Worm (Caenorhabditis elegans) whole organism, late embryonic: ENCODE results near the gene tsr-1.
A peak's percentile ranks its signal among the peaks of the same experiment; 100 is the strongest.

Experiments used
- C08G9.2 ChIP-seq: sonication (generic microtip); optimal IDR thresholded peaks from 2 replicates; lab custom pipeline; 2016; ENCODE audit warnings: mild to moderate bottlenecking, missing genetic modification characterization, moderate library complexity, missing compliant biosample characterization
- C38D4.7 ChIP-seq: fragments of 200-800 bp; sonication (Bioruptor generic); optimal IDR thresholded peaks from 2 replicates; lab custom pipeline; 2018; ENCODE audit warnings: mild to moderate bottlenecking, missing genetic modification characterization, moderate library complexity, missing compliant biosample characterization
- F13H6.1 ChIP-seq: sonication (generic microtip); optimal IDR thresholded peaks from 2 replicates; lab custom pipeline; 2016; ENCODE audit warnings: missing genetic modification characterization, missing compliant biosample characterization
- K02D7.2 ChIP-seq: sonication (generic microtip); optimal IDR thresholded peaks from 2 replicates; lab custom pipeline; 2017; ENCODE audit warnings: mild to moderate bottlenecking, missing genetic modification characterization, missing compliant biosample characterization
- ama-1 ChIP-seq: fragments of 150-350 bp; optimal IDR thresholded peaks from 2 replicates; lab custom pipeline; 2014
- ceh-18 ChIP-seq: sonication (generic microtip); optimal IDR thresholded peaks from 2 replicates; lab custom pipeline; 2016; ENCODE audit warnings: missing genetic modification characterization, missing compliant biosample characterization
- ceh-19 ChIP-seq: fragments of 200-800 bp; sonication (Bioruptor generic); optimal IDR thresholded peaks from 2 replicates; lab custom pipeline; 2018; ENCODE audit warnings: mild to moderate bottlenecking, missing genetic modification characterization, missing compliant biosample characterization
- ceh-2 ChIP-seq: sonication (generic microtip); optimal IDR thresholded peaks from 2 replicates; lab custom pipeline; 2016; ENCODE audit warnings: missing genotype, missing genetic modification characterization, missing compliant biosample characterization
- ceh-22 ChIP-seq: sonication (generic microtip); optimal IDR thresholded peaks from 2 replicates; lab custom pipeline; 2017; ENCODE audit warnings: missing biosample characterization, missing genetic modification characterization
- ceh-24 ChIP-seq: sonication (generic microtip); optimal IDR thresholded peaks from 2 replicates; lab custom pipeline; 2016; ENCODE audit warnings: mild to moderate bottlenecking, missing genetic modification characterization, missing compliant biosample characterization
- ceh-30 ChIP-seq: fragments of 150-350 bp; optimal IDR thresholded peaks from 2 replicates; lab custom pipeline; 2014; ENCODE audit warnings: missing biosample characterization, missing genetic modification characterization
- ceh-31 ChIP-seq: sonication (generic microtip); optimal IDR thresholded peaks from 2 replicates; lab custom pipeline; 2016; ENCODE audit warnings: missing genetic modification characterization, missing compliant biosample characterization
- ceh-34 ChIP-seq: sonication (generic microtip); optimal IDR thresholded peaks from 2 replicates; lab custom pipeline; 2016; ENCODE audit warnings: mild to moderate bottlenecking, missing genetic modification characterization, missing compliant biosample characterization
- ceh-9 ChIP-seq: sonication (generic microtip); optimal IDR thresholded peaks from 2 replicates; lab custom pipeline; 2016; ENCODE audit warnings: mild to moderate bottlenecking, missing genetic modification characterization, inconsistent platforms, missing compliant biosample characterization
- che-1 ChIP-seq: sonication (generic microtip); optimal IDR thresholded peaks from 2 replicates; lab custom pipeline; 2016; ENCODE audit warnings: mild to moderate bottlenecking, missing genetic modification characterization, missing compliant biosample characterization
- elt-4 ChIP-seq: sonication (generic microtip); optimal IDR thresholded peaks from 2 replicates; lab custom pipeline; 2016; ENCODE audit warnings: missing genetic modification characterization, missing compliant biosample characterization
- ets-4 ChIP-seq: sonication (generic microtip); optimal IDR thresholded peaks from 2 replicates; lab custom pipeline; 2016; ENCODE audit warnings: missing genetic modification characterization, missing compliant biosample characterization
- fkh-6 ChIP-seq: sonication (generic microtip); optimal IDR thresholded peaks from 2 replicates; lab custom pipeline; 2016; ENCODE audit warnings: missing genetic modification characterization, missing compliant biosample characterization
- hlh-13 ChIP-seq: fragments of 200-800 bp; sonication (Bioruptor generic); optimal IDR thresholded peaks from 2 replicates; lab custom pipeline; 2018; ENCODE audit warnings: mild to moderate bottlenecking, missing genetic modification characterization, missing compliant biosample characterization
- hlh-15 ChIP-seq: sonication (generic microtip); optimal IDR thresholded peaks from 2 replicates; lab custom pipeline; 2016; ENCODE audit warnings: missing genetic modification characterization, missing compliant biosample characterization
- hlh-8 ChIP-seq: sonication (generic microtip); optimal IDR thresholded peaks from 2 replicates; lab custom pipeline; 2016; ENCODE audit warnings: missing genotype, missing genetic modification characterization, missing compliant biosample characterization
- lim-6 ChIP-seq: sonication (generic microtip); optimal IDR thresholded peaks from 2 replicates; lab custom pipeline; 2016; ENCODE audit warnings: missing genetic modification characterization, missing compliant biosample characterization
- lin-11 ChIP-seq: fragments of 200-800 bp; sonication (Bioruptor generic); optimal IDR thresholded peaks from 2 replicates; lab custom pipeline; 2018; ENCODE audit warnings: mild to moderate bottlenecking, missing genetic modification characterization, missing compliant biosample characterization
- mec-3 ChIP-seq: sonication (generic microtip); optimal IDR thresholded peaks from 2 replicates; lab custom pipeline; 2016; ENCODE audit warnings: borderline replicate concordance, missing genetic modification characterization, missing compliant biosample characterization
- nfya-1 ChIP-seq: sonication (generic microtip); optimal IDR thresholded peaks from 2 replicates; lab custom pipeline; 2017; ENCODE audit warnings: missing genetic modification characterization, mild to moderate bottlenecking, missing compliant biosample characterization, antibody characterized with exemption, moderate library complexity
- nhr-232 ChIP-seq: sonication (generic microtip); optimal IDR thresholded peaks from 2 replicates; lab custom pipeline; 2016; ENCODE audit warnings: missing genetic modification characterization, missing compliant biosample characterization
- odd-2 ChIP-seq: sonication (generic microtip); optimal IDR thresholded peaks from 2 replicates; lab custom pipeline; 2017; ENCODE audit warnings: antibody characterized with exemption, mild to moderate bottlenecking, missing genetic modification characterization, missing compliant biosample characterization
- pag-3 ChIP-seq: sonication (generic microtip); optimal IDR thresholded peaks from 2 replicates; lab custom pipeline; 2016; ENCODE audit warnings: missing compliant biosample characterization, missing genetic modification characterization, borderline replicate concordance
- pat-9 ChIP-seq: fragments of 200-800 bp; sonication (Bioruptor generic); optimal IDR thresholded peaks from 2 replicates; lab custom pipeline; 2018; ENCODE audit warnings: mild to moderate bottlenecking, missing genetic modification characterization, moderate library complexity, missing compliant biosample characterization
- pax-1 ChIP-seq: fragments of 150-350 bp; optimal IDR thresholded peaks from 2 replicates; lab custom pipeline; 2014; ENCODE audit warnings: missing biosample characterization, missing genetic modification characterization
- pha-2 ChIP-seq: sonication (generic microtip); optimal IDR thresholded peaks from 2 replicates; lab custom pipeline; 2017; ENCODE audit warnings: mild to moderate bottlenecking, missing genetic modification characterization, missing compliant biosample characterization
- pha-4 ChIP-seq: fragments of 150-350 bp; optimal IDR thresholded peaks from 2 replicates; lab custom pipeline; 2018; ENCODE audit warnings: missing biosample characterization, missing genetic modification reagents, missing genetic modification characterization
- ref-2 ChIP-seq: sonication (generic microtip); optimal IDR thresholded peaks from 2 replicates; lab custom pipeline; 2016; ENCODE audit warnings: missing genetic modification characterization, missing compliant biosample characterization
- rnt-1 ChIP-seq: sonication (generic microtip); optimal IDR thresholded peaks from 2 replicates; lab custom pipeline; 2016; ENCODE audit warnings: missing genetic modification characterization, missing compliant biosample characterization
- sdc-2 ChIP-seq: sonication (generic microtip); optimal IDR thresholded peaks from 2 replicates; lab custom pipeline; 2016; ENCODE audit warnings: missing genotype, missing genetic modification characterization, missing compliant biosample characterization
- sox-4 ChIP-seq: sonication (generic microtip); optimal IDR thresholded peaks from 2 replicates; lab custom pipeline; 2017; ENCODE audit warnings: mild to moderate bottlenecking, missing genetic modification characterization, inconsistent platforms, missing compliant biosample characterization
- syd-9 ChIP-seq: sonication (generic microtip); optimal IDR thresholded peaks from 2 replicates; lab custom pipeline; 2016; ENCODE audit warnings: mild to moderate bottlenecking, missing genetic modification characterization, moderate library complexity, missing compliant biosample characterization
- tbx-2 ChIP-seq: sonication (generic microtip); optimal IDR thresholded peaks from 2 replicates; lab custom pipeline; 2016; ENCODE audit warnings: missing genetic modification characterization, missing compliant biosample characterization
- tbx-7 ChIP-seq: sonication (generic microtip); optimal IDR thresholded peaks from 2 replicates; lab custom pipeline; 2016; ENCODE audit warnings: missing genotype, missing genetic modification characterization, missing compliant biosample characterization
- unc-3 ChIP-seq, 2 experiments: fragments of 200-800 bp in 1 of 2; sonication (Bioruptor generic) in 1 of 2; sonication (generic microtip) in 1 of 2; conservative IDR thresholded peaks in 1 of 2; optimal IDR thresholded peaks in 1 of 2; 2 replicates each; pipeline versions ENCODE4 v1.3.6 to Lab custom; 2016 to 2022; ENCODE audit warnings: missing compliant biosample characterization in 2 of 2, missing genetic modification characterization in 2 of 2, missing genetic modification reagents in 1 of 2
- unc-42 ChIP-seq: sonication (generic microtip); optimal IDR thresholded peaks from 2 replicates; lab custom pipeline; 2016; ENCODE audit warnings: missing genotype, missing genetic modification characterization, missing compliant biosample characterization
- unc-55 ChIP-seq: sonication (generic microtip); optimal IDR thresholded peaks from 2 replicates; lab custom pipeline; 2017; ENCODE audit warnings: missing biosample characterization, missing genetic modification reagents, missing genetic modification characterization
- zip-5 ChIP-seq: sonication (generic microtip); optimal IDR thresholded peaks from 2 replicates; lab custom pipeline; 2016; ENCODE audit warnings: missing genetic modification characterization, missing compliant biosample characterization

tsr-1 gene

ce11 chrII:2455931-2456576 lies 17.1 kb downstream of the tsr-1 start:
- TF ChIP-seq C08G9.2 (tag; lab: Kevin White, UChicago) (no peak), mec-3 (tag; lab: Kevin White, UChicago) (no peak), unc-55 (GFP tag; lab: Kevin White, UChicago) (no peak), syd-9 (tag; lab: Kevin White, UChicago) (no peak), odd-2 (no peak), tbx-2 (tag; lab: Kevin White, UChicago) (no peak), pha-2 (tag; lab: Kevin White, UChicago) (no peak), ceh-19 (no peak), K02D7.2 (tag; lab: Kevin White, UChicago) (no peak), elt-4 (tag; lab: Kevin White, UChicago) (no peak), sox-4 (tag; lab: Kevin White, UChicago) (no peak), ceh-22 (tag; lab: Kevin White, UChicago) (no peak), ceh-9 (tag; lab: Kevin White, UChicago) (no peak), sdc-2 (tag; lab: Kevin White, UChicago) (no peak), pag-3 (tag; lab: Kevin White, UChicago) (no peak), ets-4 (no peak), nhr-232 (no peak), pha-4 (tag; lab: Kevin White, UChicago) (no peak), hlh-15 (tag; lab: Kevin White, UChicago) (no peak)

ce11 chrII:2454822-2455221 lies 18.3 kb downstream of the tsr-1 start:
- TF ChIP-seq lin-11 (no peak), pha-2 (tag; lab: Kevin White, UChicago) (peak; percentile 75), ceh-18 (tag; lab: Kevin White, UChicago) (peak; percentile 45), pax-1 (peak; percentile 71), mec-3 (tag; lab: Kevin White, UChicago) (no peak), ceh-34 (tag; lab: Kevin White, UChicago) (peak; percentile 62), lim-6 (tag; lab: Kevin White, UChicago) (no peak), tbx-2 (tag; lab: Kevin White, UChicago) (peak; percentile 67), ceh-2 (tag; lab: Kevin White, UChicago) (peak; percentile 53), sdc-2 (tag; lab: Kevin White, UChicago) (no peak), ets-4 (peak; percentile 40), unc-3 (GFP tag; conservative IDR thresholded peaks at IDR 0.05; lab: Robert Waterston, UW) (no peak), unc-3 (tag; optimal IDR thresholded peaks at IDR 0.05; lab: Kevin White, UChicago) (no peak), F13H6.1 (tag; lab: Kevin White, UChicago) (no peak)

ce11 chrII:2452492-2452891 lies 20.7 kb downstream of the tsr-1 start:
- TF ChIP-seq ama-1 (lab: Kevin White, UChicago): peak; percentile 78
- peak; percentile 23 for TF ChIP-seq pha-2 (tag; lab: Kevin White, UChicago)
- TF ChIP-seq nfya-1 (tag; lab: Kevin White, UChicago): peak; percentile 13
- no peak for TF ChIP-seq ceh-30 (tag; lab: Kevin White, UChicago)

- TF ChIP-seq ceh-24 (tag; lab: Kevin White, UChicago): no peak
- TF ChIP-seq tbx-2 (tag; lab: Kevin White, UChicago): peak; percentile 67
- peak; percentile 79 for TF ChIP-seq C08G9.2 (tag; lab: Kevin White, UChicago)
- TF ChIP-seq C38D4.7 (GFP tag; lab: Kevin White, UChicago): no peak
- no peak for TF ChIP-seq unc-42 (tag; lab: Kevin White, UChicago)
- TF ChIP-seq ama-1 (lab: Kevin White, UChicago): no peak
- TF ChIP-seq unc-3 (GFP tag; conservative IDR thresholded peaks at IDR 0.05; lab: Robert Waterston, UW): no peak
- no peak for TF ChIP-seq unc-3 (tag; optimal IDR thresholded peaks at IDR 0.05; lab: Kevin White, UChicago)
- no peak for TF ChIP-seq fkh-6 (tag; lab: Kevin White, UChicago)
- TF ChIP-seq pha-4 (tag; lab: Kevin White, UChicago): no peak
- TF ChIP-seq ceh-30 (tag; lab: Kevin White, UChicago): no peak
- TF ChIP-seq rnt-1: peak; percentile 9
- TF ChIP-seq ets-4: peak; percentile 57
- peak; percentile 16 for TF ChIP-seq che-1 (tag; lab: Kevin White, UChicago)
- TF ChIP-seq ceh-9 (tag; lab: Kevin White, UChicago): no peak
- peak; percentile 76 for TF ChIP-seq ceh-31 (tag; lab: Kevin White, UChicago)
- TF ChIP-seq hlh-13: no peak
- peak; percentile 59 for TF ChIP-seq mec-3 (tag; lab: Kevin White, UChicago)
- no peak for TF ChIP-seq odd-2
- no peak for TF ChIP-seq sdc-2 (tag; lab: Kevin White, UChicago)
- TF ChIP-seq lim-6 (tag; lab: Kevin White, UChicago): peak; percentile 9
- TF ChIP-seq pat-9 (tag; lab: Kevin White, UChicago): no peak
- peak; percentile 25 for TF ChIP-seq zip-5
- peak; percentile 55 for TF ChIP-seq tbx-7
- peak; percentile 10 for TF ChIP-seq ceh-2 (tag; lab: Kevin White, UChicago)
- peak; percentile 57 for TF ChIP-seq hlh-8 (tag; lab: Kevin White, UChicago)
- peak; percentile 40 for TF ChIP-seq ref-2 (tag; lab: Kevin White, UChicago)
Observed at ce11 chrII:2450990-2451389, 22.2 kb downstream of the tsr-1 start.
